Worm (Caenorhabditis elegans) whole organism, midembryonic: Measurements from ENCODE around the gene iars-1.

Experiments
- cog-1 ChIP-seq: sonication (generic microtip); optimal IDR thresholded peaks from 2 replicates; lab custom pipeline; 2016; ENCODE audit warnings: missing genetic modification characterization, missing compliant biosample characterization
- flt-1 ChIP-seq: fragments of 200-800 bp; sonication (Bioruptor generic); IDR thresholded peaks from 2 replicates; pipeline ENCODE4 v1.3.6; 2022; ENCODE audit warnings: missing genetic modification characterization, missing compliant biosample characterization
- klf-2 ChIP-seq: fragments of 200-800 bp; sonication (Bioruptor generic); conservative IDR thresholded peaks from 2 replicates; pipeline ENCODE4 v1.3.6; 2022; ENCODE audit warnings: missing genetic modification reagents, missing genetic modification characterization, missing compliant biosample characterization
- med-1 ChIP-seq: sonication (generic microtip); optimal IDR thresholded peaks from 2 replicates; lab custom pipeline; 2017; ENCODE audit warnings: missing genetic modification characterization, mild to moderate bottlenecking, missing compliant biosample characterization, antibody characterized with exemption, missing genetic modification reagents; ENCODE audit not compliant: insufficient read depth
- ztf-23 ChIP-seq: fragments of 200-800 bp; sonication (Bioruptor generic); IDR thresholded peaks from 2 replicates; pipeline ENCODE4 v1.3.6; 2022; ENCODE audit warnings: missing genetic modification reagents, missing genetic modification characterization, missing compliant biosample characterization
- ztf-29 ChIP-seq: fragments of 200-800 bp; sonication (Bioruptor generic); IDR thresholded peaks from 2 replicates; pipeline ENCODE4 v1.3.6; 2022; ENCODE audit warnings: missing genetic modification reagents, missing genetic modification characterization, missing compliant biosample characterization

DNA sequence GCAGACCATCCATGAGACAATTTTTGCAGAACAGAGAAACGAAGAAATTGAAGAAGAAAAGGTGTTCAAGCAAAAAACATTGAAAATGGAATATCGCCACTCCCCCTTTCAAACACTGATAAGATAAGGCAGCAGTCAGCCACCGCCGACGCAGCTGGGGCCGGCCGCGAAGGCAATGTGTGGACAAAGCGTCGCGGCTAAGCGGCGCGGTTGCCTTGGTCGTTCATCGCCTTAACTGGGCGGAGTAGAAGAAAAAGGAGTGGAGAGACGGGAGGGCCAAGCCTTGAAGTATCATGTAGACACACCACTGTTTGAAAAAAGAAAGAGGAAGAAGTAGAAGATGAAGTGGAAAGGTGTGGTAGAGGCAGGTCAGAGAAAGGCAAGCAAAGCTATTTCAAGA is 37.4 kb upstream of the iars-1 start:
- TF ChIP-seq klf-2 (GFP tag; lab: Robert Waterston, UW) (peak; percentile 62; the same call in 1 of the 2 replicates), flt-1 (GFP tag; lab: Robert Waterston, UW) (no peak), ztf-23 (0 out of 2 replicates have a peak, but pooled peaks have one; percentile 39), ztf-29 (GFP tag; lab: Robert Waterston, UW) (no peak), cog-1 (tag; lab: Kevin White, UChicago) (no peak), med-1 (GFP tag; lab: Kevin White, UChicago) (no peak)
